Worm (Caenorhabditis elegans) whole organism, L1 larva: Measurements from ENCODE around the gene lsm-3.

ENCODE experiments used
- C34B4.2 ChIP-seq: sonication (generic microtip); optimal IDR thresholded peaks from 2 replicates; lab custom pipeline; 2017; ENCODE audit warnings: mild to moderate bottlenecking, missing genetic modification characterization, missing compliant biosample characterization
- ama-1 ChIP-seq: fragments of 150-350 bp; optimal IDR thresholded peaks from 2 replicates; lab custom pipeline; 2014
- blmp-1 ChIP-seq: fragments of 150-350 bp; optimal IDR thresholded peaks from 2 replicates; lab custom pipeline; 2014; ENCODE audit warnings: missing biosample characterization, missing genetic modification characterization
- ceh-8 ChIP-seq: fragments of 200-800 bp; sonication (Bioruptor generic); optimal IDR thresholded peaks from 2 replicates; lab custom pipeline; 2018; ENCODE audit warnings: mild to moderate bottlenecking, missing genetic modification characterization, moderate library complexity, missing compliant biosample characterization
- ceh-90 ChIP-seq: sonication (generic microtip); optimal IDR thresholded peaks from 2 replicates; lab custom pipeline; 2016; ENCODE audit warnings: missing genetic modification characterization, missing compliant biosample characterization
- ces-1 ChIP-seq: fragments of 150-350 bp; optimal IDR thresholded peaks from 2 replicates; lab custom pipeline; 2014; ENCODE audit warnings: missing biosample characterization, missing genetic modification reagents, missing genetic modification characterization
- dsc-1 ChIP-seq: sonication (generic microtip); optimal IDR thresholded peaks from 2 replicates; lab custom pipeline; 2016; ENCODE audit warnings: mild to moderate bottlenecking, missing genetic modification characterization, missing compliant biosample characterization
- efl-1 ChIP-seq, 4 experiments: fragments of 150-350 bp; optimal IDR thresholded peaks in 3 of 4; peaks in 1 of 4; 1 replicate in 1 of 4; 2 replicates in 3 of 4; lab custom pipeline; 2014; ENCODE audit warnings: missing biosample characterization in 2 of 4, missing genetic modification characterization in 2 of 4, missing genetic modification reagents in 2 of 4
- egl-13 ChIP-seq: sonication (generic microtip); optimal IDR thresholded peaks from 2 replicates; lab custom pipeline; 2016; ENCODE audit warnings: missing genotype, missing genetic modification reagents, missing genetic modification characterization, missing compliant biosample characterization
- egl-27 ChIP-seq, 2 experiments: fragments of 150-350 bp in 1 of 2; sonication (generic microtip); optimal IDR thresholded peaks; 3 replicates each; lab custom pipeline; 2017 to 2018; ENCODE audit warnings: missing biosample characterization in 2 of 2, missing genetic modification characterization in 2 of 2, missing genetic modification reagents in 2 of 2
- fkh-8 ChIP-seq: sonication (generic microtip); optimal IDR thresholded peaks from 2 replicates; lab custom pipeline; 2016; ENCODE audit warnings: mild to moderate bottlenecking, missing genetic modification characterization, missing compliant biosample characterization
- fos-1 ChIP-seq: fragments of 150-350 bp; optimal IDR thresholded peaks from 2 replicates; lab custom pipeline; 2014; ENCODE audit warnings: missing biosample characterization, missing genetic modification characterization
- irx-1 ChIP-seq: sonication (generic microtip); optimal IDR thresholded peaks from 2 replicates; lab custom pipeline; 2016; ENCODE audit warnings: missing genetic modification characterization, missing compliant biosample characterization
- lin-14 ChIP-seq: fragments of 200-800 bp; sonication (Bioruptor generic); optimal IDR thresholded peaks from 2 replicates; lab custom pipeline; 2018; ENCODE audit warnings: mild to moderate bottlenecking, missing genetic modification characterization, moderate library complexity, missing compliant biosample characterization
- lir-3 ChIP-seq: sonication (generic microtip); optimal IDR thresholded peaks from 2 replicates; lab custom pipeline; 2016; ENCODE audit warnings: mild to moderate bottlenecking, missing genetic modification characterization, moderate library complexity, missing compliant biosample characterization; ENCODE audit not compliant: poor library complexity
- mdl-1 ChIP-seq, 2 experiments: fragments of 150-350 bp; optimal IDR thresholded peaks; 2 replicates each; lab custom pipeline; 2014 to 2017; ENCODE audit warnings: missing biosample characterization in 2 of 2, missing genetic modification characterization in 2 of 2, inconsistent platforms in 1 of 2
- mef-2 ChIP-seq: fragments of 150-350 bp; optimal IDR thresholded peaks from 2 replicates; lab custom pipeline; 2014; ENCODE audit warnings: missing biosample characterization, missing genetic modification characterization
- nhr-11 ChIP-seq: fragments of 150-350 bp; optimal IDR thresholded peaks from 2 replicates; lab custom pipeline; 2014; ENCODE audit warnings: missing biosample characterization, missing genetic modification characterization
- nhr-20 ChIP-seq: sonication (generic microtip); optimal IDR thresholded peaks from 2 replicates; lab custom pipeline; 2016; ENCODE audit warnings: mild to moderate bottlenecking, missing genetic modification characterization, missing compliant biosample characterization
- nhr-47 ChIP-seq: sonication (generic microtip); optimal IDR thresholded peaks from 2 replicates; lab custom pipeline; 2016; ENCODE audit warnings: mild to moderate bottlenecking, missing genetic modification characterization, moderate library complexity, missing compliant biosample characterization
- nhr-71 ChIP-seq: sonication (generic microtip); optimal IDR thresholded peaks from 2 replicates; lab custom pipeline; 2016; ENCODE audit warnings: mild to moderate bottlenecking, missing genetic modification characterization, moderate library complexity, missing compliant biosample characterization
- nhr-77 ChIP-seq: fragments of 150-350 bp; optimal IDR thresholded peaks from 2 replicates; lab custom pipeline; 2014; ENCODE audit warnings: missing biosample characterization, missing genetic modification characterization
- nhr-84 ChIP-seq: sonication (generic microtip); optimal IDR thresholded peaks from 2 replicates; lab custom pipeline; 2017; ENCODE audit warnings: missing biosample characterization, missing genetic modification characterization
- pax-3 ChIP-seq: fragments of 200-800 bp; sonication (Bioruptor generic); optimal IDR thresholded peaks from 2 replicates; lab custom pipeline; 2018; ENCODE audit warnings: mild to moderate bottlenecking, missing genetic modification characterization, moderate library complexity, missing compliant biosample characterization
- pqm-1 ChIP-seq: sonication (generic microtip); optimal IDR thresholded peaks from 3 replicates; lab custom pipeline; 2017; ENCODE audit warnings: missing biosample characterization, missing genetic modification characterization
- rnt-1 ChIP-seq: sonication (generic microtip); optimal IDR thresholded peaks from 2 replicates; lab custom pipeline; 2016; ENCODE audit warnings: mild to moderate bottlenecking, missing genetic modification characterization, moderate library complexity, missing compliant biosample characterization
- snpc-4 ChIP-seq: fragments of 150-350 bp; optimal IDR thresholded peaks from 2 replicates; lab custom pipeline; 2014; ENCODE audit warnings: missing biosample characterization, missing genetic modification characterization
- snu-23 ChIP-seq: sonication (generic microtip); optimal IDR thresholded peaks from 2 replicates; lab custom pipeline; 2016; ENCODE audit warnings: missing genetic modification characterization, missing compliant biosample characterization
- sox-4 ChIP-seq: sonication (generic microtip); optimal IDR thresholded peaks from 2 replicates; lab custom pipeline; 2016; ENCODE audit warnings: missing genetic modification characterization, missing compliant biosample characterization
- sup-37 ChIP-seq: fragments of 200-800 bp; sonication (Bioruptor generic); optimal IDR thresholded peaks from 2 replicates; lab custom pipeline; 2018; ENCODE audit warnings: mild to moderate bottlenecking, missing genetic modification characterization, missing compliant biosample characterization
- unc-62 ChIP-seq: fragments of 150-350 bp; optimal IDR thresholded peaks from 2 replicates; lab custom pipeline; 2014; ENCODE audit warnings: missing biosample characterization, missing genetic modification reagents, missing genetic modification characterization
- unc-86 ChIP-seq: sonication (generic microtip); optimal IDR thresholded peaks from 2 replicates; lab custom pipeline; 2016; ENCODE audit warnings: missing genetic modification characterization, missing compliant biosample characterization
- unc-98 ChIP-seq: fragments of 200-800 bp; sonication (Bioruptor generic); IDR thresholded peaks from 2 replicates; pipeline ENCODE4 v1.3.6; 2022; ENCODE audit warnings: missing genetic modification characterization, missing compliant biosample characterization
- xbp-1 ChIP-seq: sonication (generic microtip); optimal IDR thresholded peaks from 2 replicates; lab custom pipeline; 2016; ENCODE audit warnings: missing genetic modification characterization, missing compliant biosample characterization
- zip-4 ChIP-seq: fragments of 200-800 bp; sonication (Bioruptor generic); optimal IDR thresholded peaks from 2 replicates; lab custom pipeline; 2018; ENCODE audit warnings: mild to moderate bottlenecking, missing genetic modification characterization, moderate library complexity, missing compliant biosample characterization
- ztf-4 ChIP-seq: fragments of 150-350 bp; optimal IDR thresholded peaks from 2 replicates; lab custom pipeline; 2014; ENCODE audit warnings: missing biosample characterization, missing genetic modification characterization

The lsm-3 gene

ce11 chrIV:13353143-13353773 lies 33.7 kb upstream of the lsm-3 start, which contains the start of the genes rec-8 and mex-5:
Gene rec-8, minus strand, starts transcription at chrIV:13353193.
Gene mex-5, plus strand, starts transcription at chrIV:13353723.
- TF ChIP-seq ceh-90 (tag; lab: Kevin White, UChicago) (no peak), xbp-1 (tag; lab: Kevin White, UChicago) (no peak), lin-14 (GFP tag; lab: Kevin White, UChicago) (no peak), ceh-8 (GFP tag; lab: Kevin White, UChicago) (no peak), sup-37 (GFP tag; lab: Kevin White, UChicago) (no peak), egl-13 (no peak), dsc-1 (no peak), nhr-11 (no peak)

- no peak for TF ChIP-seq ztf-4
- TF ChIP-seq efl-1 (optimal IDR thresholded peaks at IDR 0.05; lab: Kevin White, UChicago) = no peak
- TF ChIP-seq efl-1 (GFP tag; optimal IDR thresholded peaks at IDR 0.05 in 1 of 2; lab: Kevin White, UChicago) = peak in 1 of 2 experiments; percentile 91
- no peak for TF ChIP-seq nhr-77 (tag; lab: Kevin White, UChicago)
- no peak for TF ChIP-seq irx-1
- no peak for TF ChIP-seq nhr-20 (tag; lab: Kevin White, UChicago)
- no peak for TF ChIP-seq nhr-47 (tag; lab: Kevin White, UChicago)
- TF ChIP-seq mdl-1 (tag; optimal IDR thresholded peaks at IDR 0.05; lab: Kevin White, UChicago) = no peak
- TF ChIP-seq, all 84 proteins: peak for 1
Measured at ce11 chrIV:13354044-13354443, 33.0 kb upstream of the lsm-3 start.

DNA sequence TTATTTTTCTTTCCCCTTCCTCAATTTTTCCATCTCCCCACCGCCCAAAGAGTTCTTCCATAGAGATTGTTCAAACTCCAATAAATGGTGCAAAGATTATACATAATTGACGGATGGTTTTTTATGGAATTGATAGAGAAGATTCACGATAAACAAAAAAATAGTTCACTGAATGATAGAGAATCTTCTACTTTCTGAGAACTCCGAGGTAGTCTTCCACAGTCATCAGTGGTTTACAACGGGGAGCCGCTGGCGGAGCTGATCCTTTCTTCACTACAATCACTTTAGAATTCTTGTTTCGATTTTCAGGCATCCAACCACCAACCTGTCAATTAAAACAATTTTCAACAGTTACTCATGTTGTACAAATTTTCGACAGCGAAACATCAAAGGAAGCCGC lies 31.0 kb upstream of the lsm-3 start:
- TF ChIP-seq pax-3 (tag; lab: Kevin White, UChicago) = no peak
- TF ChIP-seq blmp-1 (tag; lab: Kevin White, UChicago) = no peak
- no peak for TF ChIP-seq zip-4 (GFP tag; lab: Kevin White, UChicago)
- TF ChIP-seq rnt-1 (tag; lab: Kevin White, UChicago) = no peak
- TF ChIP-seq ama-1 (lab: Kevin White, UChicago) = no peak
- TF ChIP-seq, all 84 proteins: peak for 0

DNA sequence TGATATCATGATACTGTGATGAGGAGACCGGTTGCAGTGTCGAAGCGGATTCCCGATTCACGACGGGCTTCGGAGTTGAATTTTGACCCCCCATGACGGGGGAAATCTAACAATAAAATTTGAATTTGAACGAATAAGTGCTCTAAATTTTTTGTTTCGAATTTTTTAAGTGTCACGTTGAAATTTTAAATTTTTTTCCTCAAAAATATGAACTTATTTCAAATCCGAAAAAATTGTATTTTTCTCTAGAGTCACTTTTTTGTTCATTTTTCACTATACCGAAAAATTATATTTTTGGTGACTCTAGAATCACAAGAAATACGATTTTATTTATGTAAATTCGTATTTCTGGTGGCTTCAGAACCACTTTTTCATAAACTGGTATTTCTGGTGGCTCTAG lies 28.5 kb upstream of the lsm-3 start, which contains the start of gene W02A2.8:
TSS of gene W02A2.8 (minus strand) at position 101 of the 400 bp plus-strand sequence.
- TF ChIP-seq fos-1 (tag; lab: Kevin White, UChicago) = no peak

DNA sequence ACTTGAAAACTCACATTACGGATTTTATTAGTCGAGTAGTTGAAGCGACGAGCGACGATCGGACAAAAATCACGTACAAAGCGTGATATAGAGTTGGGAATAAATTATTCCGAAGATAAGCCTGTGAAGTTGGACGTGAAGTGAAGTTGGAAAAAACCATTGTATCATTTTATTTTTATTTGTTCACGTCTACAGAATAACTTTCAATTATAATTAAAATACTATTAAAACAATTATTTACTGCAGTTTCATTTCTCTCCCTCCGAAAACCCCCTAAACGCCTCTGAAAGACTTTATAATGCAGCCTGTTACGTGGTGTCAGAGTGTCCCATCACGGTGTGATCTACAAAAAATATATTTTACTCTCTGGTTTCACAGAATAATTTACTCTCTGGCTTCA lies 26.9 kb upstream of the lsm-3 start, which contains the start of gene Y62E10A.3:
TSS of gene Y62E10A.3 (minus strand) at position 101 of the 400 bp plus-strand sequence.
- no peak for TF ChIP-seq unc-98 (GFP tag; lab: Robert Waterston, UW)
- TF ChIP-seq lir-3 (tag; lab: Kevin White, UChicago) = no peak
- no peak for TF ChIP-seq unc-86
- TF ChIP-seq pax-3 (tag; lab: Kevin White, UChicago) = no peak
- TF ChIP-seq nhr-84 (tag; lab: Kevin White, UChicago) = no peak
- TF ChIP-seq ztf-4 = no peak
- no peak for TF ChIP-seq nhr-71 (tag; lab: Kevin White, UChicago)
- no peak for TF ChIP-seq ces-1 (GFP tag; lab: Kevin White, UChicago)
- no peak for TF ChIP-seq unc-62
- no peak for TF ChIP-seq snpc-4
- no peak for TF ChIP-seq mef-2 (tag; lab: Kevin White, UChicago)
- no peak for TF ChIP-seq fkh-8
- no peak for TF ChIP-seq egl-27 (tag; optimal IDR thresholded peaks at IDR 0.05; lab: Kevin White, UChicago)
- no peak for TF ChIP-seq snu-23 (GFP tag; lab: Kevin White, UChicago)
- TF ChIP-seq C34B4.2 (tag; lab: Kevin White, UChicago) = no peak
- TF ChIP-seq dsc-1 = no peak
- TF ChIP-seq pqm-1 (tag; lab: Kevin White, UChicago) = no peak
- TF ChIP-seq sox-4 (tag; lab: Kevin White, UChicago) = no peak
